Worm (Caenorhabditis elegans) whole organism, L2 larva: ENCODE results near the gene mfsd-12.

ENCODE experiments used
- F13H6.1 ChIP-seq: sonication (generic microtip); optimal IDR thresholded peaks from 2 replicates; lab custom pipeline; 2016; ENCODE audit warnings: missing genetic modification characterization, missing compliant biosample characterization
- R02D3.7 ChIP-seq: fragments of 150-350 bp; optimal IDR thresholded peaks from 2 replicates; lab custom pipeline; 2014; ENCODE audit warnings: missing biosample characterization, missing genetic modification characterization
- Y55F3AM.14 ChIP-seq: fragments of 200-800 bp; sonication (Bioruptor generic); optimal IDR thresholded peaks from 2 replicates; lab custom pipeline; 2018; ENCODE audit warnings: mild to moderate bottlenecking, missing genetic modification characterization, missing compliant biosample characterization
- ZK546.5 ChIP-seq: sonication (generic microtip); optimal IDR thresholded peaks from 2 replicates; lab custom pipeline; 2017; ENCODE audit warnings: missing biosample characterization, missing genetic modification characterization
- alr-1 ChIP-seq: fragments of 150-350 bp; optimal IDR thresholded peaks from 2 replicates; lab custom pipeline; 2014; ENCODE audit warnings: missing biosample characterization, missing genetic modification characterization
- aly-2 ChIP-seq: fragments of 150-350 bp; optimal IDR thresholded peaks from 2 replicates; lab custom pipeline; 2014; ENCODE audit warnings: missing biosample characterization, missing genetic modification characterization
- ama-1 ChIP-seq: fragments of 150-350 bp; optimal IDR thresholded peaks from 2 replicates; lab custom pipeline; 2018; ENCODE audit warnings: inconsistent platforms
- blmp-1 ChIP-seq: sonication (generic microtip); optimal IDR thresholded peaks from 2 replicates; lab custom pipeline; 2017; ENCODE audit warnings: missing genetic modification characterization, mild to moderate bottlenecking, missing compliant biosample characterization, antibody characterized with exemption, moderate library complexity; ENCODE audit not compliant: insufficient read depth
- ceh-16 ChIP-seq: fragments of 150-350 bp; optimal IDR thresholded peaks from 2 replicates; lab custom pipeline; 2014; ENCODE audit warnings: missing biosample characterization, missing genetic modification characterization
- ceh-82 ChIP-seq: fragments of 150-350 bp; optimal IDR thresholded peaks from 2 replicates; lab custom pipeline; 2014; ENCODE audit warnings: missing biosample characterization, missing genetic modification characterization
- crh-2 ChIP-seq: sonication (generic microtip); optimal IDR thresholded peaks from 2 replicates; lab custom pipeline; 2017; ENCODE audit warnings: missing biosample characterization, missing genetic modification characterization
- dmd-4 ChIP-seq: sonication (generic microtip); optimal IDR thresholded peaks from 2 replicates; lab custom pipeline; 2017; ENCODE audit warnings: missing biosample characterization, missing genetic modification characterization
- egl-27 ChIP-seq: sonication (generic microtip); optimal IDR thresholded peaks from 3 replicates; lab custom pipeline; 2017; ENCODE audit warnings: missing biosample characterization, missing genetic modification reagents, missing genetic modification characterization
- elt-3 ChIP-seq: sonication (generic microtip); optimal IDR thresholded peaks from 2 replicates; lab custom pipeline; 2017; ENCODE audit warnings: missing biosample characterization, missing genetic modification characterization
- fos-1 ChIP-seq: fragments of 150-350 bp; optimal IDR thresholded peaks from 2 replicates; lab custom pipeline; 2014; ENCODE audit warnings: missing biosample characterization, missing genetic modification characterization
- gmeb-1 ChIP-seq: fragments of 150-350 bp; optimal IDR thresholded peaks from 2 replicates; lab custom pipeline; 2014; ENCODE audit warnings: missing biosample characterization, missing genetic modification characterization
- lin-13 ChIP-seq: fragments of 150-350 bp; optimal IDR thresholded peaks from 2 replicates; lab custom pipeline; 2014; ENCODE audit warnings: missing biosample characterization, missing genetic modification reagents, missing genetic modification characterization
- lin-39 ChIP-seq: fragments of 150-350 bp; optimal IDR thresholded peaks from 2 replicates; lab custom pipeline; 2014; ENCODE audit warnings: missing biosample characterization, missing genetic modification reagents, missing genetic modification characterization
- lsy-2 ChIP-seq, 2 experiments: fragments of 150-350 bp in 1 of 2; sonication (generic microtip) in 1 of 2; optimal IDR thresholded peaks; 2 replicates each; lab custom pipeline; 2014 to 2017; ENCODE audit warnings: missing biosample characterization in 2 of 2, missing genetic modification characterization in 2 of 2
- mab-5 ChIP-seq: fragments of 150-350 bp; optimal IDR thresholded peaks from 2 replicates; lab custom pipeline; 2014; ENCODE audit warnings: missing biosample characterization, missing genetic modification characterization
- mbf-1 ChIP-seq: sonication (generic microtip); optimal IDR thresholded peaks from 2 replicates; lab custom pipeline; 2017; ENCODE audit warnings: missing biosample characterization, missing genetic modification characterization
- mdl-1 ChIP-seq, 2 experiments: fragments of 150-350 bp in 1 of 2; sonication (generic microtip) in 1 of 2; optimal IDR thresholded peaks; 2 replicates each; lab custom pipeline; 2017; ENCODE audit warnings: missing biosample characterization in 2 of 2, missing genetic modification characterization in 2 of 2
- nhr-10 ChIP-seq: sonication (generic microtip); optimal IDR thresholded peaks from 2 replicates; lab custom pipeline; 2017; ENCODE audit warnings: missing biosample characterization, missing genetic modification characterization
- nhr-11 ChIP-seq: fragments of 150-350 bp; optimal IDR thresholded peaks from 2 replicates; lab custom pipeline; 2014; ENCODE audit warnings: missing biosample characterization, missing genetic modification characterization
- nhr-12 ChIP-seq: fragments of 150-350 bp; optimal IDR thresholded peaks from 2 replicates; lab custom pipeline; 2014; ENCODE audit warnings: missing biosample characterization, missing genetic modification characterization
- nhr-129 ChIP-seq: fragments of 150-350 bp; optimal IDR thresholded peaks from 2 replicates; lab custom pipeline; 2014; ENCODE audit warnings: missing biosample characterization, missing genetic modification characterization
- nhr-21 ChIP-seq: fragments of 150-350 bp; optimal IDR thresholded peaks from 2 replicates; lab custom pipeline; 2014; ENCODE audit warnings: missing biosample characterization, missing genetic modification characterization
- nhr-25 ChIP-seq: fragments of 150-350 bp; sonication (generic microtip); optimal IDR thresholded peaks from 3 replicates; lab custom pipeline; 2014; ENCODE audit warnings: missing biosample characterization, missing genetic modification characterization
- nhr-6 ChIP-seq: fragments of 150-350 bp; optimal IDR thresholded peaks from 2 replicates; lab custom pipeline; 2014; ENCODE audit warnings: missing biosample characterization, missing genetic modification characterization
- nhr-77 ChIP-seq: fragments of 150-350 bp; optimal IDR thresholded peaks from 2 replicates; lab custom pipeline; 2014; ENCODE audit warnings: missing biosample characterization, missing genetic modification characterization
- sem-4 ChIP-seq: fragments of 150-350 bp; optimal IDR thresholded peaks from 2 replicates; lab custom pipeline; 2014; ENCODE audit warnings: missing biosample characterization, missing genetic modification reagents, missing genetic modification characterization
- sma-3 ChIP-seq: sonication (generic microtip); optimal IDR thresholded peaks from 2 replicates; lab custom pipeline; 2016; ENCODE audit warnings: missing genetic modification reagents, missing genetic modification characterization, missing compliant biosample characterization
- sma-9 ChIP-seq, 2 experiments: fragments of 150-350 bp in 1 of 2; sonication (generic microtip) in 1 of 2; optimal IDR thresholded peaks; 2 replicates each; lab custom pipeline; 2014 to 2016; ENCODE audit warnings: missing genetic modification characterization in 2 of 2, mild to moderate bottlenecking in 1 of 2, missing biosample characterization in 1 of 2, missing compliant biosample characterization in 1 of 2, missing genetic modification reagents in 1 of 2, moderate library complexity in 1 of 2
- snpc-4 ChIP-seq: fragments of 150-350 bp; optimal IDR thresholded peaks from 2 replicates; lab custom pipeline; 2014; ENCODE audit warnings: missing biosample characterization, missing genetic modification characterization
- unc-55 ChIP-seq: fragments of 150-350 bp; sonication (generic microtip); optimal IDR thresholded peaks from 3 replicates; lab custom pipeline; 2014; ENCODE audit warnings: missing biosample characterization, missing genetic modification reagents, missing genetic modification characterization
- unc-62 ChIP-seq: fragments of 150-350 bp; optimal IDR thresholded peaks from 2 replicates; lab custom pipeline; 2014; ENCODE audit warnings: missing biosample characterization, missing genetic modification reagents, missing genetic modification characterization
- zag-1 ChIP-seq: fragments of 150-350 bp; optimal IDR thresholded peaks from 2 replicates; lab custom pipeline; 2014; ENCODE audit warnings: missing biosample characterization, missing genetic modification characterization
- ztf-1 ChIP-seq: fragments of 200-800 bp; sonication (Bioruptor generic); conservative IDR thresholded peaks from 2 replicates; pipeline ENCODE4 v1.3.6; 2022; ENCODE audit warnings: missing genetic modification characterization, missing compliant biosample characterization
- ztf-11 ChIP-seq: sonication (generic microtip); optimal IDR thresholded peaks from 2 replicates; lab custom pipeline; 2017; ENCODE audit warnings: missing biosample characterization, missing genetic modification characterization

Gene mfsd-12

ce11 chrX:4657577-4657976, 10.3 kb upstream of the mfsd-12 start:
- TF ChIP-seq zag-1 (tag; lab: Kevin White, UChicago) (no peak), alr-1 (tag; lab: Kevin White, UChicago) (no peak), ceh-82 (no peak), ZK546.5 (tag; lab: Kevin White, UChicago) (no peak), sma-3 (GFP tag; lab: Kevin White, UChicago) (no peak)

ce11 chrX:4658303-4658702, 9.6 kb upstream of the mfsd-12 start:
- TF ChIP-seq alr-1 (tag; lab: Kevin White, UChicago) (no peak), unc-55 (GFP tag; lab: Kevin White, UChicago) (no peak), F13H6.1 (tag; lab: Kevin White, UChicago) (no peak), blmp-1 (tag; lab: Kevin White, UChicago) (no peak), snpc-4 (tag; lab: Kevin White, UChicago) (no peak), lsy-2 (tag; optimal IDR thresholded peaks at IDR 0.05; lab: Kevin White, UChicago) (no peak), ztf-11 (tag; lab: Kevin White, UChicago) (no peak), lin-13 (GFP tag; lab: Kevin White, UChicago) (no peak), ztf-1 (GFP tag; lab: Robert Waterston, UW) (no peak), zag-1 (tag; lab: Kevin White, UChicago) (no peak), unc-62 (GFP tag; lab: Kevin White, UChicago) (no peak), nhr-77 (tag; lab: Kevin White, UChicago) (no peak), Y55F3AM.14 (GFP tag; lab: Kevin White, UChicago) (no peak)

- TF ChIP-seq aly-2 (tag; lab: Kevin White, UChicago) (no peak), mbf-1 (tag; lab: Kevin White, UChicago) (no peak), snpc-4 (tag; lab: Kevin White, UChicago) (no peak), nhr-6 (tag; lab: Kevin White, UChicago) (no peak), ZK546.5 (tag; lab: Kevin White, UChicago) (no peak), lin-39 (tag; lab: Kevin White, UChicago) (no peak), ztf-1 (GFP tag; lab: Robert Waterston, UW) (no peak), mdl-1 (tag; optimal IDR thresholded peaks at IDR 0.05; lab: Kevin White, UChicago) (no peak), nhr-129 (tag; lab: Kevin White, UChicago) (no peak), unc-55 (GFP tag; lab: Kevin White, UChicago) (no peak), nhr-10 (tag; lab: Kevin White, UChicago) (no peak), zag-1 (tag; lab: Kevin White, UChicago) (no peak), mab-5 (tag; lab: Kevin White, UChicago) (no peak), nhr-11 (tag; lab: Kevin White, UChicago) (no peak), lsy-2 (tag; optimal IDR thresholded peaks at IDR 0.05; lab: Kevin White, UChicago) (no peak), nhr-21 (tag; lab: Kevin White, UChicago) (no peak), sem-4 (tag; lab: Kevin White, UChicago) (no peak), Y55F3AM.14 (GFP tag; lab: Kevin White, UChicago) (no peak), nhr-12 (tag; lab: Kevin White, UChicago) (no peak)
Measured at ce11 chrX:4658706-4659105, 9.2 kb upstream of the mfsd-12 start.

ce11 chrX:4660268-4660880, 7.5 kb upstream of the mfsd-12 start, which contains the start of gene nhr-45:
Gene nhr-45 (minus strand): TSS chrX:4660318.
- TF ChIP-seq nhr-11 (tag; lab: Kevin White, UChicago), result no peak
- TF ChIP-seq fos-1 (tag; lab: Kevin White, UChicago), result peak; percentile 67
- TF ChIP-seq, all 48 proteins: peak for 1

ce11 chrX:4662293-4662825, 5.5 kb upstream of the mfsd-12 start:
- TF ChIP-seq sma-3 (GFP tag; lab: Kevin White, UChicago) (peak; percentile 76), lsy-2 (tag; optimal IDR thresholded peaks at IDR 0.05; lab: Kevin White, UChicago) (peak; percentile 11 to 39), gmeb-1 (tag; lab: Kevin White, UChicago) (peak; percentile 3), nhr-6 (tag; lab: Kevin White, UChicago) (no peak), blmp-1 (tag; lab: Kevin White, UChicago) (peak; percentile 85), nhr-25 (peak; percentile 84), egl-27 (tag; lab: Kevin White, UChicago) (peak; percentile 16), crh-2 (peak; percentile 72), lin-13 (GFP tag; lab: Kevin White, UChicago) (no peak), F13H6.1 (tag; lab: Kevin White, UChicago) (peak; percentile 79), nhr-21 (tag; lab: Kevin White, UChicago) (no peak), mab-5 (tag; lab: Kevin White, UChicago) (no peak), zag-1 (tag; lab: Kevin White, UChicago) (no peak), sma-9 (GFP tag; optimal IDR thresholded peaks at IDR 0.05; lab: Kevin White, UChicago) (peak; percentile 36), sma-9 (tag; optimal IDR thresholded peaks at IDR 0.05; lab: Kevin White, UChicago) (no peak), ceh-16 (no peak), unc-55 (GFP tag; lab: Kevin White, UChicago) (peak; percentile 53), ztf-11 (tag; lab: Kevin White, UChicago) (no peak), R02D3.7 (tag; lab: Kevin White, UChicago) (no peak), unc-62 (GFP tag; lab: Kevin White, UChicago) (no peak), elt-3 (tag; lab: Kevin White, UChicago) (no peak), dmd-4 (tag; lab: Kevin White, UChicago) (no peak), fos-1 (tag; lab: Kevin White, UChicago) (peak; percentile 72), nhr-10 (tag; lab: Kevin White, UChicago) (no peak), ama-1 (peak; percentile 13), mdl-1 (tag; optimal IDR thresholded peaks at IDR 0.05; lab: Kevin White, UChicago) (no peak)
